Fruit fly (Drosophila melanogaster) whole organism, embryonic: Measurements from ENCODE around the gene Cpr78Ca.

Source experiments
- Abd-B ChIP-seq: fragments of 200-800 bp; sonication (Bioruptor generic); optimal IDR thresholded peaks from 2 replicates; lab custom pipeline; 2018; ENCODE audit warnings: missing biosample characterization, mild to moderate bottlenecking, missing genetic modification characterization, moderate library complexity
- Adf1 ChIP-seq: fragments of 200-800 bp; sonication (Bioruptor generic); IDR thresholded peaks from 2 replicates; pipeline ENCODE4 v1.3.6; 2022; ENCODE audit warnings: missing biosample characterization, missing genetic modification characterization
- Atf3 ChIP-seq: fragments of 200-800 bp; sonication (Bioruptor generic); optimal IDR thresholded peaks from 3 replicates; lab custom pipeline; 2016; ENCODE audit warnings: missing biosample characterization, missing genetic modification characterization
- Awh ChIP-seq: fragments of 200-800 bp; sonication (Bioruptor generic); IDR thresholded peaks from 2 replicates; pipeline ENCODE4, ENCODE4 v1.3.6; 2022; ENCODE audit warnings: missing biosample characterization, missing genetic modification characterization
- BEAF-32 ChIP-seq: fragments of 200-800 bp; sonication (Bioruptor generic); optimal IDR thresholded peaks from 3 replicates; lab custom pipeline; 2017; ENCODE audit warnings: missing biosample characterization, missing genetic modification characterization, mild to moderate bottlenecking, moderate library complexity, missing genetic modification reagents
- CG12071 ChIP-seq: fragments of 200-800 bp; sonication (Bioruptor generic); optimal IDR thresholded peaks from 3 replicates; lab custom pipeline; 2018; ENCODE audit warnings: missing biosample characterization, mild to moderate bottlenecking, missing genetic modification characterization
- CG13624 ChIP-seq: fragments of 200-800 bp; sonication (Bioruptor generic); optimal IDR thresholded peaks from 2 replicates; lab custom pipeline; 2016; ENCODE audit warnings: missing biosample characterization, missing genetic modification characterization
- CG14050 ChIP-seq: fragments of 200-800 bp; sonication (Bioruptor generic); IDR thresholded peaks from 3 replicates; pipeline ENCODE4 v1.3.6; 2022; ENCODE audit warnings: missing biosample characterization, missing genetic modification characterization
- CG17186 ChIP-seq: fragments of 200-800 bp; sonication (Bioruptor generic); optimal IDR thresholded peaks from 3 replicates; lab custom pipeline; 2017; ENCODE audit warnings: missing biosample characterization, missing genetic modification reagents, missing genetic modification characterization
- CG2129 ChIP-seq: fragments of 200-800 bp; sonication (Bioruptor generic); IDR thresholded peaks from 2 replicates; pipeline ENCODE4 v1.3.6; 2022; ENCODE audit warnings: missing biosample characterization, missing genetic modification characterization; ENCODE audit not compliant: partially characterized antibody
- CG2712 ChIP-seq: fragments of 200-800 bp; optimal IDR thresholded peaks from 3 replicates; lab custom pipeline; 2019; ENCODE audit warnings: missing biosample characterization, mild to moderate bottlenecking, missing genetic modification characterization, moderate library complexity
- CG31224 ChIP-seq: fragments of 200-800 bp; sonication (Bioruptor generic); IDR thresholded peaks from 2 replicates; pipeline ENCODE4 v1.3.6; 2022; ENCODE audit warnings: missing biosample characterization, missing genetic modification characterization
- CG34224 ChIP-seq: fragments of 200-800 bp; sonication (Bioruptor generic); IDR thresholded peaks from 3 replicates; pipeline ENCODE4 v1.3.6; 2022; ENCODE audit warnings: missing biosample characterization, missing genetic modification characterization; ENCODE audit not compliant: partially characterized antibody
- CG4617 ChIP-seq: fragments of 200-800 bp; sonication (Bioruptor generic); optimal IDR thresholded peaks from 3 replicates; lab custom pipeline; 2016; ENCODE audit warnings: missing biosample characterization, missing genetic modification characterization, borderline replicate concordance
- CG7963 ChIP-seq: fragments of 200-800 bp; sonication (Bioruptor generic); IDR thresholded peaks from 3 replicates; pipeline ENCODE4 v1.3.6; 2022; ENCODE audit warnings: missing biosample characterization, missing genetic modification characterization; ENCODE audit not compliant: partially characterized antibody
- CG8924 ChIP-seq: fragments of 200-800 bp; optimal IDR thresholded peaks from 3 replicates; lab custom pipeline; 2019; ENCODE audit warnings: missing biosample characterization, mild to moderate bottlenecking, missing genetic modification characterization, moderate library complexity
- CG9609 ChIP-seq: fragments of 200-800 bp; sonication (Bioruptor generic); optimal IDR thresholded peaks from 3 replicates; lab custom pipeline; 2016; ENCODE audit warnings: missing biosample characterization, missing genetic modification characterization
- CG9727 ChIP-seq: fragments of 200-800 bp; sonication (Bioruptor generic); optimal IDR thresholded peaks from 3 replicates; lab custom pipeline; 2017; ENCODE audit warnings: missing biosample characterization, mild to moderate bottlenecking, missing genetic modification characterization
- CG9797 ChIP-seq: fragments of 200-800 bp; sonication (Bioruptor generic); optimal IDR thresholded peaks from 3 replicates; lab custom pipeline; 2018; ENCODE audit warnings: missing biosample characterization, mild to moderate bottlenecking, missing genetic modification characterization
- CG9817 ChIP-seq: fragments of 200-800 bp; sonication (Bioruptor generic); optimal IDR thresholded peaks from 2 replicates; lab custom pipeline; 2018; ENCODE audit warnings: missing biosample characterization, mild to moderate bottlenecking, missing genetic modification characterization, moderate library complexity
- CTCF ChIP-seq: fragments of 200-800 bp; sonication (Bioruptor generic); optimal IDR thresholded peaks from 2 replicates; lab custom pipeline; 2017; ENCODE audit warnings: missing biosample characterization, mild to moderate bottlenecking, missing genetic modification characterization, moderate library complexity
- Doc3 ChIP-seq: fragments of 200-800 bp; sonication (Bioruptor generic); IDR thresholded peaks from 3 replicates; pipeline ENCODE4 v1.3.6; 2022; ENCODE audit warnings: missing biosample characterization, missing genetic modification characterization; ENCODE audit not compliant: partially characterized antibody
- Dp ChIP-seq: fragments of 200-800 bp; sonication (Bioruptor generic); optimal IDR thresholded peaks from 2 replicates; lab custom pipeline; 2018; ENCODE audit warnings: missing biosample characterization, mild to moderate bottlenecking, missing genetic modification characterization, moderate library complexity
- E2f2 ChIP-seq: fragments of 200-800 bp; sonication (Bioruptor generic); IDR thresholded peaks from 2 replicates; pipeline ENCODE4 v1.3.6; 2022; ENCODE audit warnings: missing biosample characterization, missing genetic modification characterization
- H15 ChIP-seq: fragments of 200-800 bp; sonication (Bioruptor generic); IDR thresholded peaks from 3 replicates; pipeline ENCODE4 v1.3.6; 2022; ENCODE audit warnings: missing biosample characterization, missing genetic modification characterization
- Hr39 ChIP-seq: fragments of >200 bp; optimal IDR thresholded peaks from 2 replicates; lab custom pipeline; 2017
- Hsf ChIP-seq: fragments of 200-800 bp; sonication (Bioruptor generic); optimal IDR thresholded peaks from 3 replicates; lab custom pipeline; 2016; ENCODE audit warnings: missing biosample characterization, missing genetic modification characterization
- Scr ChIP-seq: fragments of 200-800 bp; sonication (Bioruptor generic); IDR thresholded peaks from 2 replicates; pipeline ENCODE4 v1.3.6; 2022; ENCODE audit warnings: missing biosample characterization, missing genetic modification characterization; ENCODE audit not compliant: partially characterized antibody
- Sin3A ChIP-seq: fragments of >200 bp; optimal IDR thresholded peaks from 2 replicates; lab custom pipeline; 2018
- Sry-δ ChIP-seq: fragments of 200-800 bp; sonication (Bioruptor generic); optimal IDR thresholded peaks from 2 replicates; lab custom pipeline; 2016; ENCODE audit warnings: missing biosample characterization, missing genetic modification characterization
- amos ChIP-seq: fragments of 200-800 bp; sonication (Bioruptor generic); IDR thresholded peaks from 2 replicates; pipeline ENCODE4 v1.3.6; 2022; ENCODE audit warnings: missing biosample characterization, missing genetic modification characterization; ENCODE audit not compliant: partially characterized antibody
- bbx ChIP-seq: fragments of 200-800 bp; sonication (Bioruptor generic); IDR thresholded peaks from 2 replicates; pipeline ENCODE4 v1.3.6; 2022; ENCODE audit warnings: missing biosample characterization, missing genetic modification characterization; ENCODE audit not compliant: partially characterized antibody
- crp ChIP-seq, 2 experiments: fragments of 200-800 bp; sonication (Bioruptor generic); optimal IDR thresholded peaks; 2 replicates in 1 of 2; 3 replicates in 1 of 2; lab custom pipeline; 2017; ENCODE audit warnings: missing biosample characterization in 2 of 2, missing genetic modification characterization in 2 of 2, mild to moderate bottlenecking in 1 of 2, moderate library complexity in 1 of 2
- exex ChIP-seq: fragments of 200-800 bp; sonication (Bioruptor generic); optimal IDR thresholded peaks from 4 replicates; lab custom pipeline; 2018; ENCODE audit warnings: missing biosample characterization, mild to moderate bottlenecking, missing genetic modification characterization, moderate library complexity
- gem ChIP-seq: fragments of 200-800 bp; sonication (Bioruptor generic); optimal IDR thresholded peaks from 2 replicates; lab custom pipeline; 2019; ENCODE audit warnings: missing biosample characterization, mild to moderate bottlenecking, missing genetic modification characterization, moderate library complexity
- grn ChIP-seq: fragments of 200-800 bp; sonication (Bioruptor generic); optimal IDR thresholded peaks from 3 replicates; lab custom pipeline; 2017; ENCODE audit warnings: missing biosample characterization, missing genetic modification characterization
- h ChIP-seq: fragments of >200 bp; optimal IDR thresholded peaks from 2 replicates; lab custom pipeline; 2017
- ham ChIP-seq: fragments of 200-800 bp; sonication (Bioruptor generic); IDR thresholded peaks from 2 replicates; pipeline ENCODE4 v1.3.6; 2022; ENCODE audit warnings: missing biosample characterization, missing genetic modification characterization
- hbn ChIP-seq: fragments of 200-800 bp; sonication (Bioruptor generic); IDR thresholded peaks from 2 replicates; pipeline ENCODE4 v1.3.6; 2022; ENCODE audit warnings: missing biosample characterization, missing genetic modification characterization; ENCODE audit not compliant: partially characterized antibody
- knrl ChIP-seq: fragments of 200-800 bp; sonication (Bioruptor generic); IDR thresholded peaks from 3 replicates; pipeline ENCODE4 v1.3.6; 2022; ENCODE audit warnings: missing biosample characterization, missing genetic modification characterization; ENCODE audit not compliant: partially characterized antibody
- lab ChIP-seq: fragments of 200-800 bp; sonication (Bioruptor generic); optimal IDR thresholded peaks from 3 replicates; lab custom pipeline; 2017; ENCODE audit warnings: missing biosample characterization, missing genetic modification characterization, mild to moderate bottlenecking, moderate library complexity, missing genetic modification reagents
- nerfin-2 ChIP-seq: fragments of 200-800 bp; sonication (Bioruptor generic); IDR thresholded peaks from 2 replicates; pipeline ENCODE4 v1.3.6; 2022; ENCODE audit warnings: missing biosample characterization, missing genetic modification characterization; ENCODE audit not compliant: partially characterized antibody
- pzg ChIP-seq: fragments of 200-800 bp; sonication (Bioruptor generic); optimal IDR thresholded peaks from 3 replicates; lab custom pipeline; 2018; ENCODE audit warnings: missing biosample characterization, mild to moderate bottlenecking, missing genetic modification characterization, moderate library complexity
- schlank ChIP-seq: fragments of 200-800 bp; sonication (Bioruptor generic); optimal IDR thresholded peaks from 2 replicates; lab custom pipeline; 2018; ENCODE audit warnings: missing biosample characterization, mild to moderate bottlenecking, missing genetic modification characterization
- tin ChIP-seq: fragments of 200-800 bp; sonication (Bioruptor generic); optimal IDR thresholded peaks from 3 replicates; lab custom pipeline; 2016; ENCODE audit warnings: missing biosample characterization, missing genetic modification characterization
- tna ChIP-seq: fragments of 200-800 bp; sonication (Bioruptor generic); IDR thresholded peaks from 2 replicates; pipeline ENCODE4 v1.3.6; 2022; ENCODE audit warnings: missing biosample characterization, missing genetic modification characterization; ENCODE audit not compliant: partially characterized antibody
- toy ChIP-seq: fragments of 200-800 bp; sonication (Bioruptor generic); IDR thresholded peaks from 2 replicates; pipeline ENCODE4 v1.3.6; 2022; ENCODE audit warnings: missing biosample characterization, missing genetic modification characterization
- unc-4 ChIP-seq: fragments of 200-800 bp; sonication (Bioruptor generic); IDR thresholded peaks from 2 replicates; pipeline ENCODE4 v1.3.6; 2022; ENCODE audit warnings: missing biosample characterization, missing genetic modification characterization; ENCODE audit not compliant: partially characterized antibody

Cpr78Ca gene

dm6 chr3L:21292700-21293099 is at the start of gene Cpr78Ca:
Cpr78Ca (minus strand) TSS chr3L:21292800.
- no peak for TF ChIP-seq Adf1
- TF ChIP-seq, all 482 proteins: peak for 0

DNA sequence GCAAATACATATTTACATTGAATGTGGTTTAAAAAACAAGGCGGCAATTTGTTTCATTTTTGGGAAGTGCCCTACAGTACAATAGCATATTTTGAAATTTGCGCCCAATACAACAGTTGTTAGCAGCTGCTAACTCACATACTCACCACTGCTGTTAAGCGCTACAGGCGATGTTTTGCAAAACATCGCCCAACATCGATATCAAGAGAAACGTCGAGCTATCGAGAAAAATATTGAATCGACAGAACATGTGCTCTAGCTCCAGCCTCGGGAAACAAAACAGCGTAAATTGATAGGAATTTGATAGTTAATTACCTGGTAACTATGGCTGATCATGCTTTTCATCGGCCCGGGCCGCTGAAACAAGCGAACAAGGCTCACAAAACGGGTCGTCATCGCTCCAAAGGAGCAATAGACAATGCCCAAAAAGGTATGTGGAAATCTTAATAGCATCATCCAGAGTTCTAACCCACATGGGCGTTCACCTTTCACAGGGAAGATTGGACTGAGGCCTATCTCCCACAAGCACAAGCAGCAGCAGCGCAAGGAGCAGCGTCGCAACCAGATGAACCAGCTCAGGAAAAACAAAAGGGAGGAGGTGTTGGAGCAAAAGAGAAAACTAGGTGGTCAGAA is 42.5 kb upstream of the Cpr78Ca start, which contains the start of gene Tsr1:
Tsr1 (plus strand) TSS at position 217 of the 633 bp plus-strand sequence.
- TF ChIP-seq CG14050 = no peak
- TF ChIP-seq knrl = peak; percentile 76; the same call in 2 of the 3 replicates
- peak; percentile 74 for TF ChIP-seq Sry-δ (GFP tag; lab: Kevin White, UChicago)
- TF ChIP-seq ham (GFP tag; lab: Robert Waterston, UW) = no peak
- TF ChIP-seq Sin3A (lab: Kevin White, UChicago) = peak; percentile 24
- peak; percentile 83 for TF ChIP-seq nerfin-2 (GFP tag; lab: Robert Waterston, UW)
- no peak for TF ChIP-seq H15 (GFP tag; lab: Robert Waterston, UW)
- peak; percentile 93 for TF ChIP-seq E2f2 (GFP tag; lab: Robert Waterston, UW)
- peak; percentile 82 for TF ChIP-seq BEAF-32
- no peak for TF ChIP-seq tin (GFP tag; lab: Kevin White, UChicago)
- peak; percentile 67 for TF ChIP-seq CG2129 (GFP tag; lab: Robert Waterston, UW)
- no peak for TF ChIP-seq toy (GFP tag; lab: Robert Waterston, UW)
- peak in 1 of 2 experiments; percentile 52 for TF ChIP-seq crp (GFP tag; optimal IDR thresholded peaks at IDR 0.05; lab: Kevin White, UChicago)
- no peak for TF ChIP-seq gem (tag; lab: Kevin White, UChicago)
- TF ChIP-seq CG17186 (GFP tag; lab: Kevin White, UChicago) = peak; percentile 88
- no peak for TF ChIP-seq CG31224 (GFP tag; lab: Robert Waterston, UW)
- TF ChIP-seq Doc3 = peak; percentile 78
- TF ChIP-seq CG12071 (GFP tag; lab: Kevin White, UChicago) = no peak
- TF ChIP-seq CG9797 = peak; percentile 12
- peak; percentile 92 for TF ChIP-seq bbx (GFP tag; lab: Robert Waterston, UW)
- peak; percentile 90 for TF ChIP-seq unc-4
- TF ChIP-seq CG9609 (GFP tag; lab: Kevin White, UChicago) = no peak
- TF ChIP-seq CG9727 (GFP tag; lab: Kevin White, UChicago) = no peak
- no peak for TF ChIP-seq Hsf (GFP tag; lab: Kevin White, UChicago)
- peak; percentile 67 for TF ChIP-seq tna (GFP tag; lab: Robert Waterston, UW)
- no peak for TF ChIP-seq Awh (GFP tag; lab: Robert Waterston, UW)
- TF ChIP-seq CG7963 = peak; percentile 83
- TF ChIP-seq Abd-B (GFP tag; lab: Kevin White, UChicago) = no peak
- TF ChIP-seq CG13624 (GFP tag; lab: Kevin White, UChicago) = no peak
- no peak for TF ChIP-seq schlank (tag; lab: Kevin White, UChicago)
- TF ChIP-seq Scr (GFP tag; lab: Robert Waterston, UW) = peak; percentile 89
- TF ChIP-seq CG2712 (tag; lab: Kevin White, UChicago) = peak; percentile 59
- TF ChIP-seq CG4617 (GFP tag; lab: Kevin White, UChicago) = peak; percentile 32
- TF ChIP-seq hbn (GFP tag; lab: Robert Waterston, UW) = peak; percentile 83
- no peak for TF ChIP-seq CG8924 (tag; lab: Kevin White, UChicago)
- no peak for TF ChIP-seq exex
- peak; percentile 94 for TF ChIP-seq CG34224 (GFP tag; lab: Robert Waterston, UW)
- no peak for TF ChIP-seq grn (GFP tag; lab: Kevin White, UChicago)
- no peak for TF ChIP-seq lab (GFP tag; lab: Kevin White, UChicago)
- peak; percentile 69 for TF ChIP-seq pzg (GFP tag; lab: Kevin White, UChicago)
- TF ChIP-seq Atf3 (GFP tag; lab: Kevin White, UChicago) = no peak
- TF ChIP-seq h (lab: Kevin White, UChicago) = no peak
- TF ChIP-seq CG9817 (tag; lab: Kevin White, UChicago) = no peak
- peak; percentile 88 for TF ChIP-seq Dp (GFP tag; lab: Kevin White, UChicago)
- peak; percentile 12 for TF ChIP-seq CTCF
- no peak for TF ChIP-seq Hr39
- peak; percentile 93 for TF ChIP-seq amos (GFP tag; lab: Robert Waterston, UW)
